Fruit fly (Drosophila melanogaster): ENCODE results near the gene CG31524.

The CG31524 gene

dm6 chr3R:30514255-30514827 is at the start of gene CG31524, which contains the start of gene CG9698:
Gene CG31524, minus strand, starts transcription at chr3R:30514355.
Gene CG9698, plus strand, starts transcription at chr3R:30514777.
- TF ChIP-seq CG8478 (optimal IDR thresholded peaks at IDR 0.05), result no peak
- no peak for TF ChIP-seq CTCF (optimal IDR thresholded peaks at IDR 0.05)

dm6 chr3R:30563260-30564080 is 49.3 kb upstream of the CG31524 start:
- TF ChIP-seq CTCF (optimal IDR thresholded peaks at IDR 0.05) (no peak), CG8478 (optimal IDR thresholded peaks at IDR 0.05) (no peak)

DNA sequence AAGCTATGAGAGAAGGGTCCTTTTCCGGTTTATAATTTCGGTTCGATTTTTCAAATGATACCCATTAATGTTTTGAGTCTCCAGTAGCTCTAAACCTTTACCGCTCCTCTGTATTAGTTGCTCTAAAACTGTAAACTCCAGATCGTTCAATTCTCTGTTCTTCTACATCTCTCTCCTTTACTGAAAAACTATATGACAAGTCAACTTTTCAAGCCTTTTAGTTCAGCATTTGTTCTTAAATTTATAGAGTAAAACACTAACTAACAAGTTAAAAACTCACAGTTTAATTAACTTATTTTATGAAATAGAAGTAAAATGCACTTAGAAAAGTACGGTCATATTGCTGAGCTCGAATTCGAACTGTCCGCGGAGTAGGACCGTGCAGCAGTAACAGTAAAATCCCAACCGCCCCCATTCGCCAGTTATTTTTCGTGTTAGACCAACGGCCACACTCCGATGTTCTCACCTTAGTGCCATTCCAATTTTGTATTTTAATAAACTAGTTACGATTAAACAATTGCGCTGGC is 48.6 kb upstream of the CG31524 start:
- TF ChIP-seq CTCF (optimal IDR thresholded peaks at IDR 0.05) (no peak), CG8478 (optimal IDR thresholded peaks at IDR 0.05) (no peak)

DNA sequence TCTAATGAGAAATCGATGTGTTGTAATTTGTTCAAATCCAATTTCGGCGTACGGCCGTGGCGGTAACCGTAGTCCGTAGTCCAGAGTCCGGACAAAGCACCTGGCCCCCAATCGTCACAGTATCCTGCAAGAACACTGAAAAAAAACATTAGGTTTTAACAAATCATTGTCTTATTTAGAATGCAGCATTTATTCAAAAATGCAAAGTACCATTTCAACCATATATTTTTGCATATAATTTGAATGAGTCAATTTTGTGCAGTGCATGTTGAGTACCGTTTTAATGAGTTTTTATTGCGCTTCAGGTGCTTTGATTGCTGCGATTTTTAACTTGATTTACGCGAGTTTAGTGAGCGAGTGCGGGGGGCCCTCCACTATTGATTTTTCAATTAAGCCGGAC is 47.1 kb upstream of the CG31524 start:
- TF ChIP-seq CTCF (optimal IDR thresholded peaks at IDR 0.05) (no peak), CG8478 (optimal IDR thresholded peaks at IDR 0.05) (no peak)

dm6 chr3R:30560070-30560469 is 45.9 kb upstream of the CG31524 start, which contains the start of gene CG34155:
Gene CG34155, minus strand, starts transcription at chr3R:30560199.
- TF ChIP-seq CG8478 (optimal IDR thresholded peaks at IDR 0.05) (no peak), CTCF (optimal IDR thresholded peaks at IDR 0.05) (no peak)

- TF ChIP-seq CG8478 (optimal IDR thresholded peaks at IDR 0.05), result no peak
- no peak for TF ChIP-seq CTCF (optimal IDR thresholded peaks at IDR 0.05)
Measured at dm6 chr3R:30552548-30552947, 38.4 kb upstream of the CG31524 start.

DNA sequence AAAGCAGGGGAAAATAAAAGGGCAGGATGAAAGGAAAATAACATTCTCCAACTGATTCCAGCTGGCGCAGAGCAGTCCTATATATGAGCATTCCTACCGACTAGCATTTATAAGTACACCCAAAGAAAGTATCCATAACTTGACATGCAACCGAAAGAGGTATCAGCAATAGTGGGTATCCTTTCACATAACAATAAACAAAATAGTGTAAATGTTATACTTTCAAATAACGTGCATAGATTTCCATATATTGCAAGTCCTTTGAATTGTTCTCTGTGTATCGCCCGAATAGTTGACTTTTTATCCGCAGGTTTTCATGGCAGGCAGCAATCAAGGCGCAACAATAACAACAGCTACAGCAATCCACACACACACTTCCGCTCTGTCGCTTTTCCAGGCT is 35.9 kb upstream of the CG31524 start:
- TF ChIP-seq CTCF (optimal IDR thresholded peaks at IDR 0.05) (no peak), CG8478 (optimal IDR thresholded peaks at IDR 0.05) (no peak)

DNA sequence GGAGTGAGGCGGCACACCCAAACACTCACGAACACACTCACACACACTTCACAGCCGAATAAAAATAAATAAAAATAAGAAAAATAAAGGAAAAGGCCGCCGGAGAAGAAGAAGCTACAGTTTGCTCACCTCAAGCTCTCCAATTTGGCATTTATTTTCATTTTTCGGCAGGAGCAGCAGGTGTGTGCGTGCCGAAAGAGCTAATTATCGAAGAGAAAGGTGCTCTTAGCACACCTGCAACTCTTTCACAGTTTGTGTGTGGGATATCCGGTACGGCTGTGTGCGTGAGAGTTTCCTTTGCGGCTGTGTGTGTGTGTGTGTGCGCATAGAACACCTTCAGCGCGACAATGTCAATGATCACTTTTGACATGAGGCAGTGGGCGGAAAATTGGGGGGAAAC is 30.8 kb upstream of the CG31524 start:
- no peak for TF ChIP-seq CG8478 (optimal IDR thresholded peaks at IDR 0.05)
- no peak for TF ChIP-seq CTCF (optimal IDR thresholded peaks at IDR 0.05)

DNA sequence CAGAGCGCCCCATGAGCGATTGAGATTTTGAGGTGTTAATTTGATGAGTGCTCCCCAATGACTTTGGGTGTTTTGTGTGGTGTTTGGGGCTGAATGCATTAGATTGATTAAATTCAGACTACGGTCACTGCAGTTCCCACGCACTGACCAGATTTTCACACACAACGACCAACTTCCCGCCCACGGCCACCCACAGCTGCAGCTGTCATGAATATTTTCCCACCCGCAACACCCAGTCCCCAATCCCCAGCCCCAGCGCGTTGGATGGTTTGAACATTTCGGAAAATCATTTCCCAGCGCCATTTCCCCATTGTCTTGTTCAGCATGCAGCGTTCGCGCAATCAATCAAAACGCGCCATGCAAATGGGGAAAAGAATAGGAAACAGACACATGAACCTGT is 27.3 kb upstream of the CG31524 start:
- TF ChIP-seq CTCF (optimal IDR thresholded peaks at IDR 0.05) (no peak), CG8478 (optimal IDR thresholded peaks at IDR 0.05) (no peak)

DNA sequence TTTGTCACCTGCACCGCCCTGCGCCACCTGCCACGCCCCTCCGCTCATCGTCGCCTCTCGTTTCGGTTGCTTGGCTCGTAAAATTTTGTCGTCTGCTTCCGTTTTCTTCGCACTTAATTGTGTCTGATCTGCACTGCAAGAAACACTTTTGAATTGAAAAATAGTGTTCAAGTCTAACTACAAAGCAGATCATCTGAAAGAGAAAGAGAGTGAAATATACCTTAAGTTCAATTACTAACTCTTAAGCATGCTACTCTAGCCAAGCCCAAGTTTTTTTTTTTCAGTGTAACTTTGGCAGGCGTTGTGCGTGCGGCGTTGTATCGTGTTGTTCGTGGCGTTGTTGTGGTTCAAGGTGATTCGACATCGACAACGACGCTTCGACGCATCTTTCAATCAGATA is 26.0 kb upstream of the CG31524 start:
- TF ChIP-seq CTCF (optimal IDR thresholded peaks at IDR 0.05) (no peak), CG8478 (optimal IDR thresholded peaks at IDR 0.05) (no peak)

DNA sequence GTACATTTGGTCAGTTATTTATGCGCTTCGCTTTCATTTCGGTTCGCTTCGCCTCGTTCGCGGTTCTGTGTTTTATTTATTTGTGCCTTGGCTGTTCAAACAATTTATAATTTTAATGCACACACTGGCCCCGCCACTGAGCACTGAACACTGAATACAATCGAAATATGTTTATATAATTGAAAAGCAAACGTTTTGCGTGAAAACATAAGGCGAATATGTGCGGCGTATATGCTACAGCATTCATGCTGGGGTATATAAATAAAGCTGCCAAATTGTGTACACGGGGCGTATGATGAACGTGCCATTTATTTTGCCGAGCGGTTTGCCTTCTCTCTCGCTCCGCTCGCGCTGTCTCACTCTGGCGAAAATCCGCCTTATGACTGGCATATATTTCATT is 22.8 kb upstream of the CG31524 start:
- TF ChIP-seq CG8478 (optimal IDR thresholded peaks at IDR 0.05), result no peak
- no peak for TF ChIP-seq CTCF (optimal IDR thresholded peaks at IDR 0.05)

DNA sequence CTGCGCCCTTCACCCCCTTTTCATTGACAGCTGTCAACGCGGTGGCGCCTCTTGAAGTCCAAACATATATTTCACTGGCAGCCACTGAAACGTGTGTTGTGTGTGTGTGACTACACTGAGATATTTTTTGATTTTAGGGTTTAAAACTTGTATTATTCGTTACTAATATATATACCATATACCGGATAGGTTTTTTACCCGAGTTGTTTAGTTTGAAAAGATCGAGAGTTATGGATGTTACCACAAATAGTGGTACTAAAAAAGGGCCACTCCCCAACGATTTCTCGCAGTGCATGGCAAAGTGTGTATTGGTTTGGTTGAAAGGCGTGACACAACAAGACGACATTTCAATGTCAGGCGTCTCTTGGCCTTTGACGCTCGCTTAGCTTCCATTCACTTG is 22.3 kb upstream of the CG31524 start:
- no peak for TF ChIP-seq CTCF (optimal IDR thresholded peaks at IDR 0.05)
- TF ChIP-seq CG8478 (optimal IDR thresholded peaks at IDR 0.05), result no peak

DNA sequence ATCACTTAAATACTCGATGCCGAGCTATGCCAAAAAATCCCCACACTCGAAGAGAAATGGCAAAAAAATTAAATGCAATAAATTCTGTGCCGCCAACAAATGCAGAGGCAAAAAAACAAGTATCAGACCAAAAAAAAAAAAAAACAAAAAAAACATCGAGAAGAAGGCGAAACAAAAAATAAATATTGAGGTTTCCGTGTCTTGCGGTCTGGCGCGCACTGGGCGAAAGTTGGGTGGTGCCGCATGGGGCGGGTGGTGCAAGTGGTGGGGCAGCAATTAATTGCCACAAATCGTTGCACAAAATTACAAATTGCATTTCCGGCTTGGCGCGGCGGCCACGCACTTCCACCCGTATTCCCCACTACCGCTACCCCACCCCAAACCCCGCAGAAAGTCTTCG is 20.3 kb upstream of the CG31524 start:
- TF ChIP-seq CTCF (optimal IDR thresholded peaks at IDR 0.05) (no peak), CG8478 (optimal IDR thresholded peaks at IDR 0.05) (no peak)

DNA sequence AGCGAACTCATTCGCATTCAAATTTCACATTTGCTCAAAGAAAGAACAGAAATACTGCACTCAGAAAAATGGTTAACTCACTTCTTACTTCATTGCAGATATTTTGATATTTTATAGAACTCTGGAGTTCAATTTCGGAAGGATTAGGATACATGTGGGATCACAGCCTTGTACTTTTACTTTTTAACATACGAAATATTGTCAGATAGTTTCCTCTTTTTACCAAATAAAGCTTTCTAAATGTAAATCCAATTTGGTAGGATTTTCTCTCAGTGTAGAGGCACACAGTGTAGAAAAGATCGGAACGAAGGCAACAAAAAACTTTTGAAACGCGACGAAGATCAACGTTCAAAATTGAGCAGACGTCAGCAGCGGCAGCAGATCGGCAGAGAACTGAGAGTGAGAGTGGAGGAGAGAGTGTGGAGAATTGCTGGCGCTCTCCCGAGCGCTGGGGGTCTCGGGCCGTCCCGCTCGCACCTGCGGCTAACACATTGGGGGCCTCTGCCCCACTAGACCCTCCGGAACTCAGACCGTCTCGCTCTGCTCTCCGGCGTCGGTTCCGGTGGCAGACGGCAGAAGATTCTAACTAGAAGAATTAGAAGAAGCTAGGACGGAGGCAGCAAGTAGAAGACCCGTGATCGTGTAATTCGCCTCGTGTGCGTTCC is 18.0 kb upstream of the CG31524 start, which contains the start of gene tmod:
TSS of gene tmod (plus strand) at position 619 of the 665 bp plus-strand sequence.
- TF ChIP-seq CG8478 (optimal IDR thresholded peaks at IDR 0.05) (no peak), CTCF (optimal IDR thresholded peaks at IDR 0.05) (no peak)

dm6 chr3R:30531129-30531708 is 17.1 kb upstream of the CG31524 start:
- TF ChIP-seq CG8478 (optimal IDR thresholded peaks at IDR 0.05) (no peak), CTCF (optimal IDR thresholded peaks at IDR 0.05) (no peak)
